Worm (Caenorhabditis elegans) whole organism, L1 larva: Measurements from ENCODE around the gene F11C7.2.

Experiments
- blmp-1 ChIP-seq: fragments of 150-350 bp; optimal IDR thresholded peaks from 2 replicates; lab custom pipeline; 2014; ENCODE audit warnings: missing biosample characterization, missing genetic modification characterization
- lin-15B ChIP-seq: fragments of 150-350 bp; sonication (generic microtip); optimal IDR thresholded peaks from 3 replicates; lab custom pipeline; 2014; ENCODE audit warnings: missing biosample characterization, missing genetic modification characterization
- mab-9 ChIP-seq: fragments of 200-800 bp; sonication (Bioruptor generic); IDR thresholded peaks from 2 replicates; pipeline ENCODE4 v1.3.6; 2022; ENCODE audit warnings: missing genetic modification reagents, missing genetic modification characterization, missing compliant biosample characterization
- rnt-1 ChIP-seq: sonication (generic microtip); optimal IDR thresholded peaks from 2 replicates; lab custom pipeline; 2016; ENCODE audit warnings: mild to moderate bottlenecking, missing genetic modification characterization, moderate library complexity, missing compliant biosample characterization
- snpc-4 ChIP-seq: fragments of 150-350 bp; optimal IDR thresholded peaks from 2 replicates; lab custom pipeline; 2014; ENCODE audit warnings: missing biosample characterization, missing genetic modification characterization
- unc-30 ChIP-seq: sonication (generic microtip); optimal IDR thresholded peaks from 2 replicates; lab custom pipeline; 2017; ENCODE audit warnings: missing biosample characterization, missing genetic modification characterization
- unc-62 ChIP-seq: fragments of 150-350 bp; optimal IDR thresholded peaks from 2 replicates; lab custom pipeline; 2014; ENCODE audit warnings: missing biosample characterization, missing genetic modification reagents, missing genetic modification characterization
- ztf-11 ChIP-seq, 2 experiments: sonication (generic microtip); optimal IDR thresholded peaks; 2 replicates each; lab custom pipeline; 2016 to 2017; ENCODE audit warnings: missing genetic modification characterization in 2 of 2, missing biosample characterization in 1 of 2, missing compliant biosample characterization in 1 of 2

ce11 chrX:17352098-17352497, 44.5 kb upstream of the F11C7.2 start:
- TF ChIP-seq snpc-4, result no peak
- TF ChIP-seq lin-15B (tag; lab: Kevin White, UChicago), result no peak
- no peak for TF ChIP-seq blmp-1 (tag; lab: Kevin White, UChicago)
- TF ChIP-seq unc-30 (tag; lab: Kevin White, UChicago), result no peak
- TF ChIP-seq unc-62 (GFP tag; lab: Kevin White, UChicago), result no peak
- no peak for TF ChIP-seq ztf-11 (tag; optimal IDR thresholded peaks at IDR 0.05; lab: Kevin White, UChicago)
- TF ChIP-seq mab-9, result no peak
- TF ChIP-seq rnt-1 (tag; lab: Kevin White, UChicago), result no peak
